Fruit fly (Drosophila melanogaster): Measurements from ENCODE around the gene Lim3.

DNA sequence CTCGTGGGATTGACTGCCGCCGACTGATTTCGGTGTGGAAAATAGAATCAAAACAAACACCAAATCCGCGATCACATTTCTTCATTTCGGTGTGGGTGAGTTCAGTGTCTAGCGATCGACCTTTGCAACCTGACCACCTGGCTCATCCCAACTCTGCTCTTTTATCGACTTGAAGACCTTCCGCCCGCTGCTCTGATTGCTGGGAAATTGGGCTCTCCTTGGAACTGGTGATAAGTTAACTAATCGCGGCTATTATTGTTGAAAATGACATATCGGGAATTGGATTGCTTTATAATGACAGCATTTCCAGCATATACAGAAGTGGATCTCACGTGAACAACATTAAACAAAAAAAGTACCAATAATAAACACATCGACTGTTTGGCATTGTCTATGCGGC lies 10.9 kb downstream of the Lim3 start:
- TF ChIP-seq CG5204 (GFP tag; optimal IDR thresholded peaks at IDR 0.05) (no peak), tj (GFP tag; optimal IDR thresholded peaks at IDR 0.05) (no peak), Hr96 (GFP tag; optimal IDR thresholded peaks at IDR 0.05) (no peak), kay (GFP tag; ENCODE audit: borderline replicate concordance) (no peak), CG1620 (GFP tag; optimal IDR thresholded peaks at IDR 0.05) (no peak), CG14711 (tag; optimal IDR thresholded peaks at IDR 0.05) (no peak), Clk (GFP tag; optimal IDR thresholded peaks at IDR 0.05) (no peak)
